Worm (Caenorhabditis elegans) whole organism, early embryonic: ENCODE measurements around the gene R13A1.5.

Source experiments
- F13C5.2 ChIP-seq: sonication (generic microtip); optimal IDR thresholded peaks from 2 replicates; lab custom pipeline; 2017; ENCODE audit warnings: mild to moderate bottlenecking, missing genetic modification characterization, inconsistent platforms, missing compliant biosample characterization
- aly-1 ChIP-seq: sonication (generic microtip); optimal IDR thresholded peaks from 2 replicates; lab custom pipeline; 2016; ENCODE audit warnings: missing genetic modification characterization, missing compliant biosample characterization
- ama-1 ChIP-seq: fragments of 150-350 bp; optimal IDR thresholded peaks from 2 replicates; lab custom pipeline; 2014
- ceh-36 ChIP-seq: sonication (generic microtip); optimal IDR thresholded peaks from 2 replicates; lab custom pipeline; 2016; ENCODE audit warnings: missing genetic modification characterization, inconsistent platforms, missing compliant biosample characterization
- ets-7 ChIP-seq: sonication (generic microtip); optimal IDR thresholded peaks from 2 replicates; lab custom pipeline; 2016; ENCODE audit warnings: missing genotype, missing genetic modification characterization, missing compliant biosample characterization
- flt-1 ChIP-seq: fragments of 200-800 bp; sonication (Bioruptor generic); IDR thresholded peaks from 2 replicates; pipeline ENCODE4 v1.3.6; 2022; ENCODE audit warnings: missing genetic modification characterization, missing compliant biosample characterization
- hmg-4 ChIP-seq: fragments of 200-800 bp; sonication (Bioruptor generic); optimal IDR thresholded peaks from 2 replicates; lab custom pipeline; 2018; ENCODE audit warnings: mild to moderate bottlenecking, missing genetic modification characterization, missing compliant biosample characterization
- hnd-1 ChIP-seq: sonication (generic microtip); optimal IDR thresholded peaks from 2 replicates; lab custom pipeline; 2016; ENCODE audit warnings: missing genetic modification characterization, missing compliant biosample characterization
- pes-1 ChIP-seq: fragments of 200-800 bp; sonication (Bioruptor generic); IDR thresholded peaks from 2 replicates; pipeline ENCODE4 v1.3.6; 2022; ENCODE audit warnings: missing genetic modification reagents, missing genetic modification characterization, missing compliant biosample characterization
- scrt-1 ChIP-seq: fragments of 200-800 bp; sonication (Bioruptor generic); IDR thresholded peaks from 2 replicates; pipeline ENCODE4 v1.3.6; 2022; ENCODE audit warnings: missing genetic modification characterization, missing compliant biosample characterization
- sea-1 ChIP-seq: fragments of 200-800 bp; sonication (Bioruptor generic); conservative IDR thresholded peaks from 2 replicates; pipeline ENCODE4 v1.3.6; 2022; ENCODE audit warnings: missing genetic modification characterization, missing compliant biosample characterization
- tbx-11 ChIP-seq: fragments of 200-800 bp; sonication (Bioruptor generic); IDR thresholded peaks from 2 replicates; pipeline ENCODE4 v1.3.6; 2022; ENCODE audit warnings: missing genetic modification characterization, missing compliant biosample characterization
- tbx-37 ChIP-seq: fragments of 200-800 bp; sonication (Bioruptor generic); conservative IDR thresholded peaks from 2 replicates; pipeline ENCODE4 v1.3.6; 2022; ENCODE audit warnings: missing genetic modification reagents, missing genetic modification characterization, missing compliant biosample characterization

DNA sequence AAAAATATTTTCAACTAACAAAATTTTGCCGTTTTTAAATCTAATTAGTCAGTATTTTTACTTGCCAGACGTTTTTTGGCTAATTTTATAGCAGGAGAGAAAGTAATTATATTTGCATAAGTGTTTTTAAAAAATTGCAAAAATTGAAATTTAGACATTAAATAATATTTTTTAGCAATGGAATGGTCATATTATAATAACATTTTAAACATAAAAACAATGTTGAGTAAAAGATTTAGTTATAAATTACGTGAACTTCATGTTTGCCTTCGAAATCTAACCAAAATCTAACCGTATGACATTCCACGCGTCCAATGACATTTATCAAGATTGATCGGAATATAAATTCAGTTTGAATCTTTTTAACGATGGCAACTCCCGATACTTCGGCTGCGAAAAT, 37.3 kb downstream of the R13A1.5 start, which contains the start of gene C34D4.2:
- no peak for TF ChIP-seq ama-1 (lab: Kevin White, UChicago)
- no peak for TF ChIP-seq hnd-1
- TF ChIP-seq tbx-11 (GFP tag; lab: Robert Waterston, UW) = no peak
- no peak for TF ChIP-seq F13C5.2 (tag; lab: Kevin White, UChicago)
- TF ChIP-seq hmg-4 = no peak
- no peak for TF ChIP-seq aly-1 (tag; lab: Kevin White, UChicago)
- no peak for TF ChIP-seq ets-7
- no peak for TF ChIP-seq pes-1 (GFP tag; lab: Robert Waterston, UW)
- TF ChIP-seq scrt-1 = no peak
- TF ChIP-seq ceh-36 (tag; lab: Kevin White, UChicago) = no peak
- TF ChIP-seq sea-1 (GFP tag; lab: Robert Waterston, UW) = no peak
- TF ChIP-seq tbx-37 (GFP tag; lab: Robert Waterston, UW) = no peak
- no peak for TF ChIP-seq flt-1
